Worm (Caenorhabditis elegans): Measurements from ENCODE around the gene C56G2.15.

ce11 chrIII:6350424-6350823 is 17.3 kb downstream of the C56G2.15 start:
- TF ChIP-seq nhr-237 (tag; optimal IDR thresholded peaks at IDR 0.05): no peak
- TF ChIP-seq ZK546.5 (tag; optimal IDR thresholded peaks at IDR 0.05): no peak
- no peak for TF ChIP-seq lin-11 (tag; optimal IDR thresholded peaks at IDR 0.05)
- no peak for TF ChIP-seq blmp-1 (tag; optimal IDR thresholded peaks at IDR 0.05; ENCODE audit: insufficient read depth)
- no peak for TF ChIP-seq unc-62 (GFP tag; optimal IDR thresholded peaks at IDR 0.05)
